Worm (Caenorhabditis elegans) whole organism, L4 larva: ENCODE results near the gene F23D12.1.

Experiments
- F44E2.7 ChIP-seq: fragments of 200-800 bp; sonication (Bioruptor generic); IDR thresholded peaks from 2 replicates; pipeline ENCODE4 v2.1.2; 2022; ENCODE audit warnings: missing genetic modification characterization, missing compliant biosample characterization
- aha-1 ChIP-seq: fragments of 150-350 bp; peaks from one replicate; lab custom pipeline; 2014; ENCODE audit warnings: missing biosample characterization, missing genetic modification characterization
- ama-1 ChIP-seq: fragments of 150-350 bp; optimal IDR thresholded peaks from 2 replicates; lab custom pipeline; 2014; ENCODE audit warnings: inconsistent platforms, mixed read lengths
- pha-4 ChIP-seq, 2 experiments: fragments of 150-350 bp in 1 of 2; fragments of 200-800 bp in 1 of 2; sonication (Bioruptor generic) in 1 of 2; IDR thresholded peaks in 1 of 2; optimal IDR thresholded peaks in 1 of 2; 2 replicates each; pipeline versions ENCODE4 v1.3.6 to Lab custom; 2014 to 2022; ENCODE audit warnings: missing genetic modification characterization in 2 of 2, missing genetic modification reagents in 2 of 2, missing biosample characterization in 1 of 2, missing compliant biosample characterization in 1 of 2
- snpc-4 ChIP-seq: fragments of 150-350 bp; optimal IDR thresholded peaks from 2 replicates; lab custom pipeline; 2014; ENCODE audit warnings: missing biosample characterization, missing genetic modification characterization
- unc-62 ChIP-seq, 3 experiments: fragments of 150-350 bp in 1 of 3; sonication (generic microtip); optimal IDR thresholded peaks in 2 of 3; peaks in 1 of 3; 1 replicate in 1 of 3; 2 replicates in 2 of 3; lab custom pipeline; 2014 to 2017; ENCODE audit warnings: missing biosample characterization in 3 of 3, missing genetic modification characterization in 3 of 3, missing genetic modification reagents in 3 of 3, missing genotype in 1 of 3

- no peak for TF ChIP-seq pha-4 (GFP tag; IDR thresholded peaks at IDR 0.05; lab: Robert Waterston, UW)
- TF ChIP-seq pha-4 (tag; optimal IDR thresholded peaks at IDR 0.05; lab: Kevin White, UChicago) = no peak
- TF ChIP-seq F44E2.7 = no peak
- no peak for TF ChIP-seq ama-1 (lab: Kevin White, UChicago)
- TF ChIP-seq snpc-4 = no peak
- TF ChIP-seq unc-62 (GFP tag; optimal IDR thresholded peaks at IDR 0.05 in 1 of 2; lab: Kevin White, UChicago) = peak in 1 of 2 experiments; percentile 32
- no peak for TF ChIP-seq unc-62 (tag; optimal IDR thresholded peaks at IDR 0.05; lab: Kevin White, UChicago)
- TF ChIP-seq aha-1 (tag; lab: Kevin White, UChicago) = no peak
These were observed 20.0 kb upstream of the F23D12.1 start, which contains the start of gene jmjd-3.2 for ce11 chrX:14447910-14448309.
